Worm (Caenorhabditis elegans) whole organism, young adult: Measurements from ENCODE around the gene irld-3.
A peak's percentile ranks its signal among the peaks of the same experiment; 100 is the strongest.

Experiments used
- B0035.1 ChIP-seq: sonication (generic microtip); optimal IDR thresholded peaks from 2 replicates; lab custom pipeline; 2016; ENCODE audit warnings: missing genetic modification characterization, mild to moderate bottlenecking, missing compliant biosample characterization, missing genotype, missing genetic modification reagents
- F10E7.11 ChIP-seq: sonication (generic microtip); optimal IDR thresholded peaks from 2 replicates; lab custom pipeline; 2017; ENCODE audit warnings: mild to moderate bottlenecking, missing genetic modification characterization, moderate library complexity, missing compliant biosample characterization
- F33H1.4 ChIP-seq: fragments of 200-800 bp; sonication (Bioruptor generic); IDR thresholded peaks from 2 replicates; pipeline ENCODE4 v1.3.6; 2022; ENCODE audit warnings: missing genetic modification reagents, missing genetic modification characterization, missing compliant biosample characterization
- F39B2.1 ChIP-seq: fragments of 200-800 bp; sonication (Bioruptor generic); IDR thresholded peaks from 2 replicates; pipeline ENCODE4 v1.3.6; 2022; ENCODE audit warnings: missing genetic modification reagents, missing genetic modification characterization, missing compliant biosample characterization
- F57C9.4 ChIP-seq: sonication (generic microtip); optimal IDR thresholded peaks from 2 replicates; lab custom pipeline; 2017; ENCODE audit warnings: mild to moderate bottlenecking, missing genetic modification characterization, missing compliant biosample characterization
- Y95B8A.8 ChIP-seq: fragments of 200-800 bp; sonication (Bioruptor generic); IDR thresholded peaks from 2 replicates; pipeline ENCODE4 v1.3.6; 2022; ENCODE audit warnings: missing genetic modification reagents, missing genetic modification characterization, missing compliant biosample characterization
- ZK185.1 ChIP-seq: sonication (generic microtip); optimal IDR thresholded peaks from 2 replicates; lab custom pipeline; 2016; ENCODE audit warnings: mild to moderate bottlenecking, missing genetic modification characterization, missing compliant biosample characterization; ENCODE audit not compliant: poor library complexity, severe bottlenecking
- aptf-2 ChIP-seq: fragments of 200-800 bp; sonication (Bioruptor generic); conservative IDR thresholded peaks from 2 replicates; pipeline ENCODE4 v1.3.6; 2022; ENCODE audit warnings: missing genetic modification reagents, missing genetic modification characterization, missing compliant biosample characterization
- aptf-3 ChIP-seq: fragments of 200-800 bp; sonication (Bioruptor generic); IDR thresholded peaks from 2 replicates; pipeline ENCODE4 v1.3.6; 2022; ENCODE audit warnings: missing genetic modification characterization, missing compliant biosample characterization
- atf-7 ChIP-seq: sonication (generic microtip); optimal IDR thresholded peaks from 2 replicates; lab custom pipeline; 2017; ENCODE audit warnings: mild to moderate bottlenecking, missing genetic modification characterization, missing compliant biosample characterization
- bed-2 ChIP-seq: fragments of 200-800 bp; sonication (Bioruptor generic); IDR thresholded peaks from 2 replicates; pipeline ENCODE4 v1.3.6; 2022; ENCODE audit warnings: missing genetic modification reagents, missing genetic modification characterization, missing compliant biosample characterization
- chd-7 ChIP-seq: sonication (generic microtip); optimal IDR thresholded peaks from 2 replicates; lab custom pipeline; 2016; ENCODE audit warnings: mild to moderate bottlenecking, missing genetic modification characterization, moderate library complexity, missing compliant biosample characterization
- dox-1 ChIP-seq: fragments of 200-800 bp; sonication (Bioruptor generic); IDR thresholded peaks from 2 replicates; pipeline ENCODE4 v1.3.6; 2022; ENCODE audit warnings: missing genetic modification reagents, missing genetic modification characterization, missing compliant biosample characterization
- dpff-1 ChIP-seq: sonication (generic microtip); optimal IDR thresholded peaks from 2 replicates; lab custom pipeline; 2017; ENCODE audit warnings: mild to moderate bottlenecking, missing genetic modification characterization, missing compliant biosample characterization
- efl-1 ChIP-seq: fragments of 150-350 bp; optimal IDR thresholded peaks from 2 replicates; lab custom pipeline; 2014; ENCODE audit warnings: missing biosample characterization, missing genetic modification reagents, missing genetic modification characterization
- egrh-3 ChIP-seq: fragments of 200-800 bp; sonication (Bioruptor generic); IDR thresholded peaks from 2 replicates; pipeline ENCODE4 v1.3.6; 2022; ENCODE audit warnings: missing genetic modification reagents, missing genetic modification characterization, missing compliant biosample characterization
- fkh-3 ChIP-seq: sonication (generic microtip); optimal IDR thresholded peaks from 2 replicates; lab custom pipeline; 2016; ENCODE audit warnings: mild to moderate bottlenecking, missing genetic modification characterization, missing compliant biosample characterization
- hlh-12 ChIP-seq: sonication (generic microtip); optimal IDR thresholded peaks from 2 replicates; lab custom pipeline; 2016; ENCODE audit warnings: missing genetic modification characterization, missing compliant biosample characterization
- hmg-20 ChIP-seq: fragments of 200-800 bp; sonication (Bioruptor generic); IDR thresholded peaks from 2 replicates; pipeline ENCODE4 v1.3.6; 2022; ENCODE audit warnings: missing genetic modification reagents, missing genetic modification characterization, missing compliant biosample characterization
- lin-26 ChIP-seq: fragments of 200-800 bp; sonication (Bioruptor generic); IDR thresholded peaks from 2 replicates; pipeline ENCODE4 v1.3.6; 2022; ENCODE audit warnings: missing genetic modification reagents, missing genetic modification characterization, missing compliant biosample characterization
- lin-40 ChIP-seq: sonication (generic microtip); optimal IDR thresholded peaks from 2 replicates; lab custom pipeline; 2016; ENCODE audit warnings: missing genetic modification characterization, mild to moderate bottlenecking, missing compliant biosample characterization, missing genotype, missing genetic modification reagents
- madf-6 ChIP-seq: fragments of 200-800 bp; sonication (Bioruptor generic); IDR thresholded peaks from 2 replicates; pipeline ENCODE4 v1.3.6; 2022; ENCODE audit warnings: missing genetic modification reagents, missing genetic modification characterization, missing compliant biosample characterization
- mes-4 ChIP-seq: sonication (generic microtip); optimal IDR thresholded peaks from 2 replicates; lab custom pipeline; 2016; ENCODE audit warnings: missing genotype, missing genetic modification characterization, missing compliant biosample characterization
- nfyb-1 ChIP-seq: fragments of 200-800 bp; sonication (Bioruptor generic); IDR thresholded peaks from 2 replicates; pipeline ENCODE4 v1.3.6; 2022; ENCODE audit warnings: missing genetic modification reagents, missing genetic modification characterization, missing compliant biosample characterization
- nhr-179 ChIP-seq: sonication (generic microtip); optimal IDR thresholded peaks from 2 replicates; lab custom pipeline; 2016; ENCODE audit warnings: mild to moderate bottlenecking, missing genetic modification characterization, missing compliant biosample characterization
- sea-2 ChIP-seq: fragments of 200-800 bp; sonication (Bioruptor generic); IDR thresholded peaks from 2 replicates; pipeline ENCODE4 v1.3.6; 2022; ENCODE audit warnings: missing genetic modification characterization, missing compliant biosample characterization
- snpc-1.1 ChIP-seq: sonication (generic microtip); optimal IDR thresholded peaks from 2 replicates; lab custom pipeline; 2017; ENCODE audit warnings: missing genetic modification characterization, mild to moderate bottlenecking, missing compliant biosample characterization, antibody characterized with exemption, moderate library complexity, missing genotype, missing genetic modification reagents; ENCODE audit not compliant: insufficient read depth
- tbx-9 ChIP-seq: sonication (generic microtip); optimal IDR thresholded peaks from 2 replicates; lab custom pipeline; 2016; ENCODE audit warnings: borderline replicate concordance, missing genetic modification characterization, inconsistent platforms, missing compliant biosample characterization
- unc-130 ChIP-seq: sonication (generic microtip); optimal IDR thresholded peaks from 2 replicates; lab custom pipeline; 2016; ENCODE audit warnings: missing genetic modification reagents, missing genetic modification characterization, missing compliant biosample characterization
- zfh-2 ChIP-seq: fragments of 200-800 bp; sonication (Bioruptor generic); conservative IDR thresholded peaks from 2 replicates; pipeline ENCODE4 v1.3.6; 2022; ENCODE audit warnings: missing genetic modification reagents, missing genetic modification characterization, missing compliant biosample characterization
- ztf-26 ChIP-seq: sonication (generic microtip); optimal IDR thresholded peaks from 2 replicates; lab custom pipeline; 2017; ENCODE audit warnings: missing genetic modification characterization, missing compliant biosample characterization
- ztf-28 ChIP-seq: fragments of 200-800 bp; sonication (Bioruptor generic); IDR thresholded peaks from 2 replicates; pipeline ENCODE4 v1.3.6; 2022; ENCODE audit warnings: missing genetic modification reagents, missing genetic modification characterization, missing compliant biosample characterization

Gene irld-3

ce11 chrV:3141190-3141589, 2.8 kb upstream of the irld-3 start, which contains the start of gene srab-9:
srab-9 (minus strand) TSS chrV:3141290.
- no peak for TF ChIP-seq ztf-26 (tag; lab: Kevin White, UChicago)
- no peak for TF ChIP-seq madf-6 (GFP tag; lab: Robert Waterston, UW)
- no peak for TF ChIP-seq F57C9.4 (tag; lab: Kevin White, UChicago)
- no peak for TF ChIP-seq atf-7 (tag; lab: Kevin White, UChicago)
- TF ChIP-seq dpff-1: no peak
- no peak for TF ChIP-seq Y95B8A.8 (GFP tag; lab: Robert Waterston, UW)
- TF ChIP-seq tbx-9 (tag; lab: Kevin White, UChicago): no peak
- TF ChIP-seq zfh-2 (GFP tag; lab: Robert Waterston, UW): no peak
- TF ChIP-seq, all 124 proteins: peak for 0

- peak; percentile 81 for TF ChIP-seq zfh-2 (GFP tag; lab: Robert Waterston, UW)
- peak; percentile 41; the same call in 1 of the 2 replicates for TF ChIP-seq egrh-3 (GFP tag; lab: Robert Waterston, UW)
- TF ChIP-seq aptf-3 (GFP tag; lab: Robert Waterston, UW): no peak
- no peak for TF ChIP-seq B0035.1 (tag; lab: Kevin White, UChicago)
- TF ChIP-seq chd-7 (tag; lab: Kevin White, UChicago): no peak
These were observed 5.1 kb downstream of the irld-3 start, which contains the start of gene F02C9.2 for ce11 chrV:3133293-3133755. F02C9.2 (plus strand) TSS chrV:3133705.

ce11 chrV:3132116-3132515, 6.3 kb downstream of the irld-3 start:
- TF ChIP-seq F10E7.11 (tag; lab: Kevin White, UChicago): peak; percentile 38
- TF ChIP-seq zfh-2 (GFP tag; lab: Robert Waterston, UW): peak; percentile 97
- 0 out of 2 replicates have a peak, but pooled peaks have one; percentile 47 for TF ChIP-seq lin-26 (GFP tag; lab: Robert Waterston, UW)
- peak; percentile 13; the same call in 1 of the 2 replicates for TF ChIP-seq dox-1 (GFP tag; lab: Robert Waterston, UW)
- TF ChIP-seq egrh-3 (GFP tag; lab: Robert Waterston, UW): peak; percentile 98
- no peak for TF ChIP-seq mes-4 (tag; lab: Kevin White, UChicago)
- TF ChIP-seq sea-2: peak; percentile 45; the same call in 1 of the 2 replicates
- TF ChIP-seq bed-2 (GFP tag; lab: Robert Waterston, UW): peak; percentile 22; the same call in 1 of the 2 replicates
- no peak for TF ChIP-seq efl-1 (GFP tag; lab: Kevin White, UChicago)
- TF ChIP-seq ztf-28 (GFP tag; lab: Robert Waterston, UW): 0 out of 2 replicates have a peak, but pooled peaks have one; percentile 17
- no peak for TF ChIP-seq hmg-20 (GFP tag; lab: Robert Waterston, UW)

- TF ChIP-seq hlh-12: no peak
- no peak for TF ChIP-seq lin-40 (tag; lab: Kevin White, UChicago)
- TF ChIP-seq unc-130: no peak
- no peak for TF ChIP-seq F39B2.1 (GFP tag; lab: Robert Waterston, UW)
- TF ChIP-seq snpc-1.1: no peak
- TF ChIP-seq ZK185.1 (tag; lab: Kevin White, UChicago): no peak
- no peak for TF ChIP-seq nhr-179 (tag; lab: Kevin White, UChicago)
- no peak for TF ChIP-seq aptf-2 (GFP tag; lab: Robert Waterston, UW)
- no peak for TF ChIP-seq sea-2
- TF ChIP-seq F33H1.4 (GFP tag; lab: Robert Waterston, UW): no peak
- TF ChIP-seq ztf-28 (GFP tag; lab: Robert Waterston, UW): no peak
- TF ChIP-seq fkh-3 (tag; lab: Kevin White, UChicago): no peak
- TF ChIP-seq nfyb-1: no peak
- TF ChIP-seq, all 124 proteins: peak for 0
These were observed 9.6 kb downstream of the irld-3 start, which contains the start of gene tat-6 for ce11 chrV:3128803-3129202. tat-6 (plus strand) TSS chrV:3129103.
